Worm (Caenorhabditis elegans) whole organism, young adult: ENCODE results near the gene T26H8.4.

ENCODE experiments used
- B0336.3 ChIP-seq: fragments of 200-800 bp; sonication (Bioruptor generic); IDR thresholded peaks from 2 replicates; pipeline ENCODE4 v1.3.6; 2022; ENCODE audit warnings: missing genetic modification characterization, missing compliant biosample characterization
- C17E4.6 ChIP-seq: fragments of 200-800 bp; sonication (Bioruptor generic); IDR thresholded peaks from 2 replicates; pipeline ENCODE4 v1.3.6; 2022; ENCODE audit warnings: missing genetic modification reagents, missing genetic modification characterization, missing compliant biosample characterization
- D2030.7 ChIP-seq: fragments of 200-800 bp; sonication (Bioruptor generic); IDR thresholded peaks from 2 replicates; pipeline ENCODE4 v1.3.6; 2022; ENCODE audit warnings: missing genetic modification reagents, missing genetic modification characterization, missing compliant biosample characterization
- F22D6.2 ChIP-seq: sonication (generic microtip); optimal IDR thresholded peaks from 2 replicates; lab custom pipeline; 2016; ENCODE audit warnings: mild to moderate bottlenecking, missing genetic modification characterization, missing compliant biosample characterization
- F33H1.4 ChIP-seq: fragments of 200-800 bp; sonication (Bioruptor generic); IDR thresholded peaks from 2 replicates; pipeline ENCODE4 v1.3.6; 2022; ENCODE audit warnings: missing genetic modification reagents, missing genetic modification characterization, missing compliant biosample characterization
- F37B4.10 ChIP-seq: fragments of 200-800 bp; sonication (Bioruptor generic); IDR thresholded peaks from 2 replicates; pipeline ENCODE4 v1.3.6; 2022; ENCODE audit warnings: missing genetic modification characterization, missing compliant biosample characterization
- F57A8.1 ChIP-seq: fragments of 200-800 bp; sonication (Bioruptor generic); optimal IDR thresholded peaks from 2 replicates; lab custom pipeline; 2018; ENCODE audit warnings: mild to moderate bottlenecking, missing genetic modification characterization, moderate library complexity, missing compliant biosample characterization
- Y53G8AR.9 ChIP-seq: fragments of 200-800 bp; sonication (Bioruptor generic); conservative IDR thresholded peaks from 2 replicates; pipeline ENCODE4 v1.3.6; 2022; ENCODE audit warnings: missing genetic modification reagents, missing genetic modification characterization, missing compliant biosample characterization
- Y56A3A.18 ChIP-seq: fragments of 200-800 bp; sonication (Bioruptor generic); IDR thresholded peaks from 2 replicates; pipeline ENCODE4 v1.3.6; 2022; ENCODE audit warnings: missing genetic modification reagents, missing genetic modification characterization, missing compliant biosample characterization
- Y95B8A.8 ChIP-seq: fragments of 200-800 bp; sonication (Bioruptor generic); IDR thresholded peaks from 2 replicates; pipeline ENCODE4 v1.3.6; 2022; ENCODE audit warnings: missing genetic modification reagents, missing genetic modification characterization, missing compliant biosample characterization
- aptf-2 ChIP-seq: fragments of 200-800 bp; sonication (Bioruptor generic); conservative IDR thresholded peaks from 2 replicates; pipeline ENCODE4 v1.3.6; 2022; ENCODE audit warnings: missing genetic modification reagents, missing genetic modification characterization, missing compliant biosample characterization
- aptf-3 ChIP-seq: fragments of 200-800 bp; sonication (Bioruptor generic); IDR thresholded peaks from 2 replicates; pipeline ENCODE4 v1.3.6; 2022; ENCODE audit warnings: missing genetic modification characterization, missing compliant biosample characterization
- atf-7 ChIP-seq: sonication (generic microtip); optimal IDR thresholded peaks from 2 replicates; lab custom pipeline; 2017; ENCODE audit warnings: mild to moderate bottlenecking, missing genetic modification characterization, missing compliant biosample characterization
- attf-5 ChIP-seq: fragments of 200-800 bp; sonication (Bioruptor generic); optimal IDR thresholded peaks from 2 replicates; lab custom pipeline; 2018; ENCODE audit warnings: mild to moderate bottlenecking, missing genetic modification characterization, missing compliant biosample characterization
- attf-6 ChIP-seq: fragments of 200-800 bp; sonication (Bioruptor generic); IDR thresholded peaks from 2 replicates; pipeline ENCODE4 v1.3.6; 2022; ENCODE audit warnings: missing genetic modification reagents, missing genetic modification characterization, missing compliant biosample characterization
- bed-2 ChIP-seq: fragments of 200-800 bp; sonication (Bioruptor generic); IDR thresholded peaks from 2 replicates; pipeline ENCODE4 v1.3.6; 2022; ENCODE audit warnings: missing genetic modification reagents, missing genetic modification characterization, missing compliant biosample characterization
- cebp-2 ChIP-seq: fragments of 200-800 bp; sonication (Bioruptor generic); IDR thresholded peaks from 2 replicates; pipeline ENCODE4 v1.3.6; 2022; ENCODE audit warnings: missing genetic modification characterization, missing compliant biosample characterization
- ceh-58 ChIP-seq: fragments of 200-800 bp; sonication (Bioruptor generic); IDR thresholded peaks from 2 replicates; pipeline ENCODE4 v1.3.6; 2022; ENCODE audit warnings: missing genetic modification characterization, missing compliant biosample characterization
- ceh-79 ChIP-seq: sonication (generic microtip); optimal IDR thresholded peaks from 2 replicates; lab custom pipeline; 2017; ENCODE audit warnings: mild to moderate bottlenecking, missing genetic modification characterization, missing compliant biosample characterization
- ceh-91 ChIP-seq: fragments of 200-800 bp; sonication (Bioruptor generic); IDR thresholded peaks from 2 replicates; pipeline ENCODE4 v1.3.6; 2022; ENCODE audit warnings: missing genetic modification reagents, missing genetic modification characterization, missing compliant biosample characterization
- dpff-1 ChIP-seq: sonication (generic microtip); optimal IDR thresholded peaks from 2 replicates; lab custom pipeline; 2017; ENCODE audit warnings: mild to moderate bottlenecking, missing genetic modification characterization, missing compliant biosample characterization
- egl-18 ChIP-seq: fragments of 200-800 bp; sonication (Bioruptor generic); IDR thresholded peaks from 2 replicates; pipeline ENCODE4 v1.3.6; 2022; ENCODE audit warnings: missing genetic modification reagents, missing genetic modification characterization, missing compliant biosample characterization
- ekl-4 ChIP-seq: fragments of 200-800 bp; sonication (Bioruptor generic); IDR thresholded peaks from 2 replicates; pipeline ENCODE4 v1.3.6; 2022; ENCODE audit warnings: missing genetic modification reagents, missing genetic modification characterization, missing compliant biosample characterization
- ets-4 ChIP-seq: fragments of 200-800 bp; sonication (Bioruptor generic); optimal IDR thresholded peaks from 2 replicates; lab custom pipeline; 2018; ENCODE audit warnings: mild to moderate bottlenecking, missing genetic modification characterization, missing compliant biosample characterization
- fkh-3 ChIP-seq: sonication (generic microtip); optimal IDR thresholded peaks from 2 replicates; lab custom pipeline; 2016; ENCODE audit warnings: mild to moderate bottlenecking, missing genetic modification characterization, missing compliant biosample characterization
- hmg-1.2 ChIP-seq: fragments of 200-800 bp; sonication (Bioruptor generic); IDR thresholded peaks from 2 replicates; pipeline ENCODE4 v1.3.6; 2022; ENCODE audit warnings: missing genetic modification reagents, missing genetic modification characterization, missing compliant biosample characterization
- lin-26 ChIP-seq: fragments of 200-800 bp; sonication (Bioruptor generic); IDR thresholded peaks from 2 replicates; pipeline ENCODE4 v1.3.6; 2022; ENCODE audit warnings: missing genetic modification reagents, missing genetic modification characterization, missing compliant biosample characterization
- lsy-27 ChIP-seq: sonication (generic microtip); optimal IDR thresholded peaks from 2 replicates; lab custom pipeline; 2017; ENCODE audit warnings: missing genetic modification characterization, mild to moderate bottlenecking, missing compliant biosample characterization, antibody characterized with exemption, missing genotype, borderline replicate concordance; ENCODE audit not compliant: insufficient read depth
- madf-10 ChIP-seq: sonication (generic microtip); optimal IDR thresholded peaks from 2 replicates; lab custom pipeline; 2016; ENCODE audit warnings: mild to moderate bottlenecking, missing genetic modification characterization, missing compliant biosample characterization
- madf-3 ChIP-seq: fragments of 200-800 bp; sonication (Bioruptor generic); IDR thresholded peaks from 2 replicates; pipeline ENCODE4 v1.3.6; 2022; ENCODE audit warnings: missing genetic modification reagents, missing genetic modification characterization, missing compliant biosample characterization
- madf-8 ChIP-seq: fragments of 200-800 bp; sonication (Bioruptor generic); conservative IDR thresholded peaks from 2 replicates; pipeline ENCODE4 v1.3.6; 2022; ENCODE audit warnings: missing genetic modification reagents, missing genetic modification characterization, missing compliant biosample characterization
- mcd-1 ChIP-seq: fragments of 200-800 bp; sonication (Bioruptor generic); IDR thresholded peaks from 2 replicates; pipeline ENCODE4 v1.3.6; 2022; ENCODE audit warnings: missing genetic modification reagents, missing genetic modification characterization, missing compliant biosample characterization
- mel-28 ChIP-seq: sonication (generic microtip); optimal IDR thresholded peaks from 2 replicates; lab custom pipeline; 2016; ENCODE audit warnings: borderline replicate concordance, mild to moderate bottlenecking, missing genetic modification characterization, missing compliant biosample characterization
- mxl-1 ChIP-seq: sonication (generic microtip); optimal IDR thresholded peaks from 2 replicates; lab custom pipeline; 2016; ENCODE audit warnings: missing genetic modification characterization, missing compliant biosample characterization
- nfyb-1 ChIP-seq: fragments of 200-800 bp; sonication (Bioruptor generic); IDR thresholded peaks from 2 replicates; pipeline ENCODE4 v1.3.6; 2022; ENCODE audit warnings: missing genetic modification reagents, missing genetic modification characterization, missing compliant biosample characterization
- nhr-80 ChIP-seq: sonication (generic microtip); optimal IDR thresholded peaks from 2 replicates; lab custom pipeline; 2016; ENCODE audit warnings: missing genetic modification characterization, missing compliant biosample characterization
- pbrm-1 ChIP-seq: fragments of 200-800 bp; sonication (Bioruptor generic); IDR thresholded peaks from 2 replicates; pipeline ENCODE4 v1.3.6; 2022; ENCODE audit warnings: missing genetic modification reagents, missing genetic modification characterization, missing compliant biosample characterization
- pha-4 ChIP-seq: fragments of 150-350 bp; sonication (generic microtip); optimal IDR thresholded peaks from 2 replicates; lab custom pipeline; 2014; ENCODE audit warnings: missing biosample characterization, missing genetic modification reagents, missing genetic modification characterization
- rcor-1 ChIP-seq: fragments of 200-800 bp; sonication (Bioruptor generic); IDR thresholded peaks from 2 replicates; pipeline ENCODE4 v1.3.6; 2022; ENCODE audit warnings: missing genetic modification reagents, missing genetic modification characterization, missing compliant biosample characterization
- sea-2 ChIP-seq: fragments of 200-800 bp; sonication (Bioruptor generic); IDR thresholded peaks from 2 replicates; pipeline ENCODE4 v1.3.6; 2022; ENCODE audit warnings: missing genetic modification characterization, missing compliant biosample characterization
- snpc-1.1 ChIP-seq: sonication (generic microtip); optimal IDR thresholded peaks from 2 replicates; lab custom pipeline; 2017; ENCODE audit warnings: missing genetic modification characterization, mild to moderate bottlenecking, missing compliant biosample characterization, antibody characterized with exemption, moderate library complexity, missing genotype, missing genetic modification reagents; ENCODE audit not compliant: insufficient read depth
- tbp1 ChIP-seq: fragments of 200-800 bp; sonication (Bioruptor generic); optimal IDR thresholded peaks from 2 replicates; lab custom pipeline; 2018; ENCODE audit warnings: mild to moderate bottlenecking, missing genetic modification characterization, missing compliant biosample characterization
- ztf-22 ChIP-seq: fragments of 200-800 bp; sonication (Bioruptor generic); optimal IDR thresholded peaks from 2 replicates; lab custom pipeline; 2018; ENCODE audit warnings: mild to moderate bottlenecking, missing genetic modification characterization, moderate library complexity, missing compliant biosample characterization
- ztf-28 ChIP-seq: fragments of 200-800 bp; sonication (Bioruptor generic); IDR thresholded peaks from 2 replicates; pipeline ENCODE4 v1.3.6; 2022; ENCODE audit warnings: missing genetic modification reagents, missing genetic modification characterization, missing compliant biosample characterization
- ztf-3 ChIP-seq: fragments of 200-800 bp; sonication (Bioruptor generic); optimal IDR thresholded peaks from 2 replicates; lab custom pipeline; 2018; ENCODE audit warnings: mild to moderate bottlenecking, missing genetic modification characterization, missing compliant biosample characterization

Gene T26H8.4

ce11 chrV:15320756-15321332, 14.2 kb upstream of the T26H8.4 start (continued):
- TF ChIP-seq ceh-58 (GFP tag; lab: Robert Waterston, UW) (peak; percentile 94), madf-3 (GFP tag; lab: Robert Waterston, UW) (peak; percentile 93), D2030.7 (GFP tag; lab: Robert Waterston, UW) (peak; percentile 85; the same call in 1 of the 2 replicates), nfyb-1 (GFP tag; lab: Robert Waterston, UW) (peak; percentile 86), rcor-1 (GFP tag; lab: Robert Waterston, UW) (peak; percentile 87), attf-6 (GFP tag; lab: Robert Waterston, UW) (peak; percentile 82), aptf-3 (GFP tag; lab: Robert Waterston, UW) (peak; percentile 88), C17E4.6 (GFP tag; lab: Robert Waterston, UW) (peak; percentile 39; the same call in 1 of the 2 replicates), ekl-4 (peak; percentile 95), pbrm-1 (peak; percentile 87), hmg-1.2 (0 out of 2 replicates have a peak, but pooled peaks have one; percentile 13), lin-26 (peak; percentile 83; the same call in 1 of the 2 replicates), Y95B8A.8 (GFP tag; lab: Robert Waterston, UW) (peak; percentile 87; the same call in 1 of the 2 replicates), Y53G8AR.9 (peak; percentile 76; the same call in 1 of the 2 replicates), mel-28 (tag; lab: Kevin White, UChicago) (peak; percentile 15), bed-2 (GFP tag; lab: Robert Waterston, UW) (0 out of 2 replicates have a peak, but pooled peaks have one; percentile 17)

ce11 chrV:15318638-15319037, 12.0 kb upstream of the T26H8.4 start, which contains the start of gene nhr-291:
Gene nhr-291, plus strand, starts transcription at chrV:15318961.
- TF ChIP-seq mxl-1 (no peak), ceh-91 (GFP tag; lab: Robert Waterston, UW) (no peak), attf-5 (GFP tag; lab: Kevin White, UChicago) (no peak), F37B4.10 (GFP tag; lab: Robert Waterston, UW) (no peak), snpc-1.1 (tag; lab: Kevin White, UChicago) (no peak), egl-18 (GFP tag; lab: Robert Waterston, UW) (no peak), F57A8.1 (GFP tag; lab: Kevin White, UChicago) (no peak), cebp-2 (GFP tag; lab: Robert Waterston, UW) (no peak), Y56A3A.18 (GFP tag; lab: Robert Waterston, UW) (no peak), dpff-1 (tag; lab: Kevin White, UChicago) (no peak), ztf-22 (GFP tag; lab: Kevin White, UChicago) (no peak), ets-4 (peak; percentile 36), fkh-3 (tag; lab: Kevin White, UChicago) (no peak), madf-10 (tag; lab: Kevin White, UChicago) (no peak), F22D6.2 (no peak), F33H1.4 (no peak), ztf-28 (GFP tag; lab: Robert Waterston, UW) (no peak), pha-4 (tag; lab: Kevin White, UChicago) (peak; percentile 89), ceh-79 (tag; lab: Kevin White, UChicago) (no peak), lsy-27 (tag; lab: Kevin White, UChicago) (no peak), tbp1 (GFP tag; lab: Kevin White, UChicago) (no peak), aptf-2 (GFP tag; lab: Robert Waterston, UW) (no peak), atf-7 (tag; lab: Kevin White, UChicago) (peak; percentile 18), mcd-1 (GFP tag; lab: Robert Waterston, UW) (no peak), ztf-3 (GFP tag; lab: Kevin White, UChicago) (no peak), madf-8 (GFP tag; lab: Robert Waterston, UW) (no peak), sea-2 (GFP tag; lab: Robert Waterston, UW) (no peak), B0336.3 (no peak), nhr-80 (tag; lab: Kevin White, UChicago) (peak; percentile 93)
